Worm (Caenorhabditis elegans) whole organism, L1 larva: ENCODE results near the gene F57B9.3.

Source experiments
- C04F5.9 ChIP-seq: sonication (generic microtip); optimal IDR thresholded peaks from 2 replicates; lab custom pipeline; 2016; ENCODE audit warnings: missing genetic modification characterization, missing compliant biosample characterization
- C16A3.4 ChIP-seq: fragments of 150-350 bp; optimal IDR thresholded peaks from 2 replicates; lab custom pipeline; 2014; ENCODE audit warnings: missing biosample characterization, missing genetic modification characterization
- F16B12.6 ChIP-seq: fragments of 150-350 bp; optimal IDR thresholded peaks from 2 replicates; lab custom pipeline; 2014; ENCODE audit warnings: missing biosample characterization, missing genetic modification characterization
- ama-1 ChIP-seq: fragments of 150-350 bp; optimal IDR thresholded peaks from 2 replicates; lab custom pipeline; 2014
- ceh-63 ChIP-seq: fragments of 200-800 bp; sonication (Bioruptor generic); optimal IDR thresholded peaks from 2 replicates; lab custom pipeline; 2018; ENCODE audit warnings: mild to moderate bottlenecking, missing genetic modification characterization, missing compliant biosample characterization
- ceh-8 ChIP-seq: fragments of 200-800 bp; sonication (Bioruptor generic); optimal IDR thresholded peaks from 2 replicates; lab custom pipeline; 2018; ENCODE audit warnings: mild to moderate bottlenecking, missing genetic modification characterization, moderate library complexity, missing compliant biosample characterization
- ceh-82 ChIP-seq, 3 experiments: fragments of 150-350 bp in 1 of 3; sonication (generic microtip) in 2 of 3; optimal IDR thresholded peaks; 2 replicates each; lab custom pipeline; 2014 to 2017; ENCODE audit warnings: missing biosample characterization in 3 of 3, missing genetic modification characterization in 3 of 3
- ceh-88 ChIP-seq: fragments of 200-800 bp; sonication (Bioruptor generic); IDR thresholded peaks from 2 replicates; pipeline ENCODE4 v1.3.6; 2022; ENCODE audit warnings: missing genetic modification characterization, missing compliant biosample characterization
- ceh-90 ChIP-seq: sonication (generic microtip); optimal IDR thresholded peaks from 2 replicates; lab custom pipeline; 2016; ENCODE audit warnings: missing genetic modification characterization, missing compliant biosample characterization
- ces-1 ChIP-seq: fragments of 150-350 bp; optimal IDR thresholded peaks from 2 replicates; lab custom pipeline; 2014; ENCODE audit warnings: missing biosample characterization, missing genetic modification reagents, missing genetic modification characterization
- dpl-1 ChIP-seq, 3 experiments: fragments of 150-350 bp in 2 of 3; sonication (generic microtip) in 1 of 3; optimal IDR thresholded peaks; 2 replicates each; lab custom pipeline; 2014 to 2017; ENCODE audit warnings: missing biosample characterization in 3 of 3, missing genetic modification characterization in 3 of 3, missing genetic modification reagents in 3 of 3
- efl-1 ChIP-seq, 4 experiments: fragments of 150-350 bp; optimal IDR thresholded peaks in 3 of 4; peaks in 1 of 4; 1 replicate in 1 of 4; 2 replicates in 3 of 4; lab custom pipeline; 2014; ENCODE audit warnings: missing biosample characterization in 2 of 4, missing genetic modification characterization in 2 of 4, missing genetic modification reagents in 2 of 4
- egl-27 ChIP-seq, 2 experiments: fragments of 150-350 bp in 1 of 2; sonication (generic microtip); optimal IDR thresholded peaks; 3 replicates each; lab custom pipeline; 2017 to 2018; ENCODE audit warnings: missing biosample characterization in 2 of 2, missing genetic modification characterization in 2 of 2, missing genetic modification reagents in 2 of 2
- elt-2 ChIP-seq: sonication (generic microtip); optimal IDR thresholded peaks from 2 replicates; lab custom pipeline; 2016; ENCODE audit warnings: missing genetic modification characterization, mild to moderate bottlenecking, inconsistent platforms, missing compliant biosample characterization, missing genetic modification reagents
- elt-3 ChIP-seq, 6 experiments: fragments of 150-350 bp in 1 of 6; sonication (generic microtip); optimal IDR thresholded peaks; 2 replicates each; lab custom pipeline; 2017 to 2018; ENCODE audit warnings: missing biosample characterization in 6 of 6, missing genetic modification characterization in 6 of 6, inconsistent platforms in 1 of 6
- ets-5 ChIP-seq: fragments of 200-800 bp; sonication (Bioruptor generic); IDR thresholded peaks from 2 replicates; pipeline ENCODE4 v1.3.6; 2022; ENCODE audit warnings: missing genetic modification characterization, missing compliant biosample characterization
- fkh-8 ChIP-seq: sonication (generic microtip); optimal IDR thresholded peaks from 2 replicates; lab custom pipeline; 2016; ENCODE audit warnings: mild to moderate bottlenecking, missing genetic modification characterization, missing compliant biosample characterization
- hlh-17 ChIP-seq: fragments of 200-800 bp; sonication (Bioruptor generic); optimal IDR thresholded peaks from 2 replicates; lab custom pipeline; 2018; ENCODE audit warnings: missing genetic modification characterization, mild to moderate bottlenecking, missing compliant biosample characterization, moderate library complexity, borderline replicate concordance
- isw-1 ChIP-seq: fragments of 200-800 bp; sonication (Bioruptor generic); IDR thresholded peaks from 2 replicates; pipeline ENCODE4 v1.3.6; 2022; ENCODE audit warnings: missing genetic modification characterization, missing compliant biosample characterization
- lin-13 ChIP-seq: fragments of 150-350 bp; optimal IDR thresholded peaks from 2 replicates; lab custom pipeline; 2014; ENCODE audit warnings: missing biosample characterization, missing genetic modification reagents, missing genetic modification characterization
- lin-14 ChIP-seq: fragments of 200-800 bp; sonication (Bioruptor generic); optimal IDR thresholded peaks from 2 replicates; lab custom pipeline; 2018; ENCODE audit warnings: mild to moderate bottlenecking, missing genetic modification characterization, moderate library complexity, missing compliant biosample characterization
- lin-15B ChIP-seq: fragments of 150-350 bp; sonication (generic microtip); optimal IDR thresholded peaks from 3 replicates; lab custom pipeline; 2014; ENCODE audit warnings: missing biosample characterization, missing genetic modification characterization
- lin-35 ChIP-seq, 2 experiments: fragments of 150-350 bp; optimal IDR thresholded peaks; 2 replicates each; lab custom pipeline; 2014; ENCODE audit warnings: missing biosample characterization in 2 of 2, missing genetic modification characterization in 2 of 2, missing genetic modification reagents in 2 of 2
- lin-39 ChIP-seq: fragments of 150-350 bp; optimal IDR thresholded peaks from 2 replicates; lab custom pipeline; 2014; ENCODE audit warnings: missing biosample characterization, missing genetic modification reagents, missing genetic modification characterization
- lir-3 ChIP-seq: sonication (generic microtip); optimal IDR thresholded peaks from 2 replicates; lab custom pipeline; 2016; ENCODE audit warnings: mild to moderate bottlenecking, missing genetic modification characterization, moderate library complexity, missing compliant biosample characterization; ENCODE audit not compliant: poor library complexity
- lsy-2 ChIP-seq, 2 experiments: fragments of 150-350 bp; optimal IDR thresholded peaks; 2 replicates each; lab custom pipeline; 2014; ENCODE audit warnings: missing biosample characterization in 2 of 2, missing genetic modification characterization in 2 of 2
- mdl-1 ChIP-seq, 2 experiments: fragments of 150-350 bp; optimal IDR thresholded peaks; 2 replicates each; lab custom pipeline; 2014 to 2017; ENCODE audit warnings: missing biosample characterization in 2 of 2, missing genetic modification characterization in 2 of 2, inconsistent platforms in 1 of 2
- mef-2 ChIP-seq: fragments of 150-350 bp; optimal IDR thresholded peaks from 2 replicates; lab custom pipeline; 2014; ENCODE audit warnings: missing biosample characterization, missing genetic modification characterization
- mep-1 ChIP-seq: fragments of 150-350 bp; optimal IDR thresholded peaks from 2 replicates; lab custom pipeline; 2014; ENCODE audit warnings: missing biosample characterization, missing genetic modification characterization
- nhr-20 ChIP-seq: sonication (generic microtip); optimal IDR thresholded peaks from 2 replicates; lab custom pipeline; 2016; ENCODE audit warnings: mild to moderate bottlenecking, missing genetic modification characterization, missing compliant biosample characterization
- nhr-237 ChIP-seq: fragments of 150-350 bp; optimal IDR thresholded peaks from 2 replicates; lab custom pipeline; 2014; ENCODE audit warnings: missing biosample characterization, missing genetic modification characterization
- nhr-28 ChIP-seq: fragments of 150-350 bp; optimal IDR thresholded peaks from 2 replicates; lab custom pipeline; 2014; ENCODE audit warnings: missing biosample characterization, missing genetic modification characterization
- nhr-47 ChIP-seq: sonication (generic microtip); optimal IDR thresholded peaks from 2 replicates; lab custom pipeline; 2016; ENCODE audit warnings: mild to moderate bottlenecking, missing genetic modification characterization, moderate library complexity, missing compliant biosample characterization
- nhr-71 ChIP-seq: sonication (generic microtip); optimal IDR thresholded peaks from 2 replicates; lab custom pipeline; 2016; ENCODE audit warnings: mild to moderate bottlenecking, missing genetic modification characterization, moderate library complexity, missing compliant biosample characterization
- nhr-84 ChIP-seq: sonication (generic microtip); optimal IDR thresholded peaks from 2 replicates; lab custom pipeline; 2017; ENCODE audit warnings: missing biosample characterization, missing genetic modification characterization
- nhr-85 ChIP-seq: sonication (generic microtip); peaks from one replicate; lab custom pipeline; 2016; ENCODE audit warnings: missing genetic modification characterization, inconsistent platforms, missing compliant biosample characterization
- pqm-1 ChIP-seq: sonication (generic microtip); optimal IDR thresholded peaks from 3 replicates; lab custom pipeline; 2017; ENCODE audit warnings: missing biosample characterization, missing genetic modification characterization
- rnt-1 ChIP-seq: sonication (generic microtip); optimal IDR thresholded peaks from 2 replicates; lab custom pipeline; 2016; ENCODE audit warnings: mild to moderate bottlenecking, missing genetic modification characterization, moderate library complexity, missing compliant biosample characterization
- skn-1 ChIP-seq: fragments of 150-350 bp; optimal IDR thresholded peaks from 2 replicates; lab custom pipeline; 2014; ENCODE audit warnings: missing biosample characterization, missing genetic modification characterization
- snu-23 ChIP-seq: sonication (generic microtip); optimal IDR thresholded peaks from 2 replicates; lab custom pipeline; 2016; ENCODE audit warnings: missing genetic modification characterization, missing compliant biosample characterization
- sox-4 ChIP-seq: sonication (generic microtip); optimal IDR thresholded peaks from 2 replicates; lab custom pipeline; 2016; ENCODE audit warnings: missing genetic modification characterization, missing compliant biosample characterization
- sptf-1 ChIP-seq: fragments of 150-350 bp; optimal IDR thresholded peaks from 2 replicates; lab custom pipeline; 2014; ENCODE audit warnings: missing biosample characterization, missing genetic modification characterization
- swsn-7 ChIP-seq: sonication (generic microtip); optimal IDR thresholded peaks from 2 replicates; lab custom pipeline; 2016; ENCODE audit warnings: missing genetic modification characterization, missing compliant biosample characterization
- tbx-2 ChIP-seq: sonication (generic microtip); optimal IDR thresholded peaks from 2 replicates; lab custom pipeline; 2016; ENCODE audit warnings: missing genetic modification characterization, missing compliant biosample characterization
- unc-130 ChIP-seq: fragments of 150-350 bp; optimal IDR thresholded peaks from 2 replicates; lab custom pipeline; 2017; ENCODE audit warnings: missing biosample characterization, missing genetic modification characterization, inconsistent platforms
- unc-30 ChIP-seq: sonication (generic microtip); optimal IDR thresholded peaks from 2 replicates; lab custom pipeline; 2017; ENCODE audit warnings: missing biosample characterization, missing genetic modification characterization
- unc-62 ChIP-seq: fragments of 150-350 bp; optimal IDR thresholded peaks from 2 replicates; lab custom pipeline; 2014; ENCODE audit warnings: missing biosample characterization, missing genetic modification reagents, missing genetic modification characterization
- unc-86 ChIP-seq: sonication (generic microtip); optimal IDR thresholded peaks from 2 replicates; lab custom pipeline; 2016; ENCODE audit warnings: missing genetic modification characterization, missing compliant biosample characterization
- unc-98 ChIP-seq: fragments of 200-800 bp; sonication (Bioruptor generic); IDR thresholded peaks from 2 replicates; pipeline ENCODE4 v1.3.6; 2022; ENCODE audit warnings: missing genetic modification characterization, missing compliant biosample characterization
- vab-15 ChIP-seq: sonication (generic microtip); optimal IDR thresholded peaks from 2 replicates; lab custom pipeline; 2017; ENCODE audit warnings: missing genotype, mild to moderate bottlenecking, missing genetic modification characterization, missing compliant biosample characterization
- xbp-1 ChIP-seq: sonication (generic microtip); optimal IDR thresholded peaks from 2 replicates; lab custom pipeline; 2016; ENCODE audit warnings: missing genetic modification characterization, missing compliant biosample characterization
- zag-1 ChIP-seq: fragments of 150-350 bp; optimal IDR thresholded peaks from 2 replicates; lab custom pipeline; 2014; ENCODE audit warnings: missing biosample characterization, missing genetic modification characterization

Gene F57B9.3

ce11 chrIII:6929558-6930167, 10.0 kb upstream of the F57B9.3 start, which contains the start of gene inf-1:
TSS of gene inf-1 (plus strand) at chrIII:6930134.
- TF ChIP-seq ceh-90 (no peak), lir-3 (tag; lab: Kevin White, UChicago) (no peak), nhr-85 (peak; percentile 57), pqm-1 (tag; lab: Kevin White, UChicago) (no peak), lin-13 (peak; percentile 25), dpl-1 (GFP tag; optimal IDR thresholded peaks at IDR 0.05; lab: Kevin White, UChicago) (peak; percentile 41 to 77 (median 61)), unc-62 (GFP tag; lab: Kevin White, UChicago) (no peak), ceh-8 (GFP tag; lab: Kevin White, UChicago) (no peak), egl-27 (tag; optimal IDR thresholded peaks at IDR 0.05; lab: Kevin White, UChicago) (no peak), zag-1 (no peak), C04F5.9 (tag; lab: Kevin White, UChicago) (no peak), ama-1 (lab: Kevin White, UChicago) (no peak), rnt-1 (tag; lab: Kevin White, UChicago) (peak; percentile 29), snu-23 (peak; percentile 56), ceh-63 (GFP tag; lab: Kevin White, UChicago) (no peak), nhr-47 (peak; percentile 18), vab-15 (tag; lab: Kevin White, UChicago) (no peak), ets-5 (no peak), isw-1 (GFP tag; lab: Robert Waterston, UW) (no peak), lin-14 (GFP tag; lab: Kevin White, UChicago) (peak; percentile 54), nhr-71 (tag; lab: Kevin White, UChicago) (peak; percentile 41), ceh-88 (GFP tag; lab: Robert Waterston, UW) (no peak), unc-130 (tag; lab: Kevin White, UChicago) (peak; percentile 25), elt-2 (no peak), hlh-17 (GFP tag; lab: Kevin White, UChicago) (no peak), nhr-28 (tag; lab: Kevin White, UChicago) (no peak), nhr-84 (tag; lab: Kevin White, UChicago) (no peak), efl-1 (optimal IDR thresholded peaks at IDR 0.05; lab: Kevin White, UChicago) (peak; percentile 63), efl-1 (GFP tag; optimal IDR thresholded peaks at IDR 0.05 in 1 of 2; lab: Kevin White, UChicago) (peak; percentile 70 to 91), ces-1 (GFP tag; lab: Kevin White, UChicago) (no peak), elt-3 (tag; optimal IDR thresholded peaks at IDR 0.05; lab: Kevin White, UChicago) (peak in 2 of 6 experiments; percentile 19 to 46), lin-35 (GFP tag; optimal IDR thresholded peaks at IDR 0.05; lab: Kevin White, UChicago) (peak; percentile 69 to 81), lin-15B (tag; lab: Kevin White, UChicago) (peak; percentile 67), sox-4 (tag; lab: Kevin White, UChicago) (no peak), xbp-1 (tag; lab: Kevin White, UChicago) (peak; percentile 44), sptf-1 (tag; lab: Kevin White, UChicago) (no peak), unc-86 (tag; lab: Kevin White, UChicago) (no peak), mdl-1 (tag; optimal IDR thresholded peaks at IDR 0.05; lab: Kevin White, UChicago) (no peak), skn-1 (tag; lab: Kevin White, UChicago) (peak; percentile 48), nhr-237 (tag; lab: Kevin White, UChicago) (no peak), F16B12.6 (tag; lab: Kevin White, UChicago) (peak; percentile 16), C16A3.4 (tag; lab: Kevin White, UChicago) (peak; percentile 55), ceh-82 (tag; optimal IDR thresholded peaks at IDR 0.05; lab: Kevin White, UChicago) (peak in 1 of 3 experiments; percentile 40), tbx-2 (tag; lab: Kevin White, UChicago) (no peak), lin-39 (no peak), unc-98 (GFP tag; lab: Robert Waterston, UW) (no peak), mef-2 (no peak), unc-30 (tag; lab: Kevin White, UChicago) (no peak), swsn-7 (tag; lab: Kevin White, UChicago) (peak; percentile 26), lsy-2 (tag; optimal IDR thresholded peaks at IDR 0.05; lab: Kevin White, UChicago) (peak; percentile 67 to 88), nhr-20 (tag; lab: Kevin White, UChicago) (peak; percentile 34), mep-1 (tag; lab: Kevin White, UChicago) (peak; percentile 66), fkh-8 (peak; percentile 14)
